Worm (Caenorhabditis elegans): Measurements from ENCODE around the gene C07H6.9.

Gene C07H6.9

ce11 chrIII:7520672-7521071 is 21.4 kb upstream of the C07H6.9 start, which contains the start of the genes cux-7 and C07H6.2 (continued):
- peak; percentile 62 for TF ChIP-seq hlh-15 (tag; optimal IDR thresholded peaks at IDR 0.05)
- TF ChIP-seq zip-5 (tag; optimal IDR thresholded peaks at IDR 0.05): peak; percentile 96
- TF ChIP-seq pax-1 (tag; optimal IDR thresholded peaks at IDR 0.05): no peak
- peak; percentile 97 for TF ChIP-seq rnt-1 (tag; optimal IDR thresholded peaks at IDR 0.05)
- TF ChIP-seq pha-2 (tag; optimal IDR thresholded peaks at IDR 0.05): no peak
- TF ChIP-seq Y22D7AL.16 (tag; optimal IDR thresholded peaks at IDR 0.05): peak; percentile 27
- TF ChIP-seq ceh-9 (tag; optimal IDR thresholded peaks at IDR 0.05): no peak
- no peak for TF ChIP-seq nhr-11 (tag; optimal IDR thresholded peaks at IDR 0.05)
- TF ChIP-seq ceh-14 (tag; optimal IDR thresholded peaks at IDR 0.05): peak; percentile 84
- TF ChIP-seq K02D7.2 (tag; optimal IDR thresholded peaks at IDR 0.05): no peak
- TF ChIP-seq ceh-18 (tag; optimal IDR thresholded peaks at IDR 0.05): peak; percentile 69
- TF ChIP-seq unc-86 (tag; optimal IDR thresholded peaks at IDR 0.05): peak; percentile 35
- TF ChIP-seq lim-6 (tag; optimal IDR thresholded peaks at IDR 0.05): peak; percentile 94
- TF ChIP-seq C38D4.7 (GFP tag; optimal IDR thresholded peaks at IDR 0.05): no peak
- no peak for TF ChIP-seq ama-1 (optimal IDR thresholded peaks at IDR 0.05)
- peak; percentile 100 for TF ChIP-seq C08G9.2 (tag; optimal IDR thresholded peaks at IDR 0.05)
- TF ChIP-seq sox-4 (tag; optimal IDR thresholded peaks at IDR 0.05): no peak
- TF ChIP-seq nhr-232 (tag; optimal IDR thresholded peaks at IDR 0.05): no peak
- no peak for TF ChIP-seq lin-11 (tag; optimal IDR thresholded peaks at IDR 0.05)
- peak; percentile 99 for TF ChIP-seq ceh-2 (tag; optimal IDR thresholded peaks at IDR 0.05)
- no peak for TF ChIP-seq T23F11.4 (GFP tag; optimal IDR thresholded peaks at IDR 0.05)
- TF ChIP-seq eyg-1 (tag; optimal IDR thresholded peaks at IDR 0.05): peak; percentile 85
- TF ChIP-seq tbx-2 (tag; optimal IDR thresholded peaks at IDR 0.05): peak; percentile 98
- TF ChIP-seq pqm-1 (tag; optimal IDR thresholded peaks at IDR 0.05): peak; percentile 69
- peak; percentile 94 for TF ChIP-seq F13H6.1 (tag; optimal IDR thresholded peaks at IDR 0.05)
- TF ChIP-seq ceh-48 (tag; optimal IDR thresholded peaks at IDR 0.05): peak; percentile 34
- TF ChIP-seq hlh-13 (GFP tag; optimal IDR thresholded peaks at IDR 0.05): peak; percentile 34
- peak; percentile 90 for TF ChIP-seq elt-2 (tag; optimal IDR thresholded peaks at IDR 0.05)
- no peak for TF ChIP-seq ceh-34 (tag; optimal IDR thresholded peaks at IDR 0.05)
- TF ChIP-seq syd-9 (tag; optimal IDR thresholded peaks at IDR 0.05): peak; percentile 60
- no peak for TF ChIP-seq ceh-45 (GFP tag; IDR thresholded peaks at IDR 0.05)
- TF ChIP-seq ztf-16 (tag; optimal IDR thresholded peaks at IDR 0.05): peak; percentile 65
- no peak for TF ChIP-seq hlh-30 (tag; optimal IDR thresholded peaks at IDR 0.05; ENCODE audit: insufficient read depth)
- no peak for TF ChIP-seq che-1 (tag; optimal IDR thresholded peaks at IDR 0.05)
- TF ChIP-seq fkh-10 (GFP tag; optimal IDR thresholded peaks at IDR 0.05): no peak
- peak; percentile 67 for TF ChIP-seq dmd-4 (tag; optimal IDR thresholded peaks at IDR 0.05; ENCODE audit: borderline replicate concordance)
- peak; percentile 62 for TF ChIP-seq ceh-19 (GFP tag; optimal IDR thresholded peaks at IDR 0.05)
- peak; percentile 99 for TF ChIP-seq ceh-31 (tag; optimal IDR thresholded peaks at IDR 0.05)
- peak; percentile 94 for TF ChIP-seq hlh-8 (tag; optimal IDR thresholded peaks at IDR 0.05)
- peak; percentile 84 for TF ChIP-seq hlh-6 (tag; optimal IDR thresholded peaks at IDR 0.05)
- no peak for TF ChIP-seq elt-4 (tag; optimal IDR thresholded peaks at IDR 0.05)
- no peak for TF ChIP-seq odd-2 (tag; optimal IDR thresholded peaks at IDR 0.05)
- TF ChIP-seq unc-42 (tag; optimal IDR thresholded peaks at IDR 0.05): peak; percentile 72
- TF ChIP-seq ceh-6 (GFP tag; optimal IDR thresholded peaks at IDR 0.05): peak; percentile 46
- peak; percentile 97 for TF ChIP-seq ref-2 (tag; optimal IDR thresholded peaks at IDR 0.05)
- peak; percentile 96 for TF ChIP-seq mec-3 (tag; optimal IDR thresholded peaks at IDR 0.05; ENCODE audit: borderline replicate concordance)
- TF ChIP-seq sdc-2 (tag; optimal IDR thresholded peaks at IDR 0.05): peak; percentile 55
- TF ChIP-seq K09A11.1 (tag; optimal IDR thresholded peaks at IDR 0.05; ENCODE audit: insufficient read depth): no peak
- peak; percentile 13 for TF ChIP-seq unc-55 (GFP tag; optimal IDR thresholded peaks at IDR 0.05)
- no peak for TF ChIP-seq dve-1 (tag; optimal IDR thresholded peaks at IDR 0.05)
- peak; percentile 99 for TF ChIP-seq ets-4 (tag; optimal IDR thresholded peaks at IDR 0.05)

Data from whole organism, late embryonic.